Fruit fly (Drosophila melanogaster): Measurements from ENCODE around the gene Msp300.
A peak's percentile ranks its signal among the peaks of the same experiment; 100 is the strongest.

Msp300 gene

DNA sequence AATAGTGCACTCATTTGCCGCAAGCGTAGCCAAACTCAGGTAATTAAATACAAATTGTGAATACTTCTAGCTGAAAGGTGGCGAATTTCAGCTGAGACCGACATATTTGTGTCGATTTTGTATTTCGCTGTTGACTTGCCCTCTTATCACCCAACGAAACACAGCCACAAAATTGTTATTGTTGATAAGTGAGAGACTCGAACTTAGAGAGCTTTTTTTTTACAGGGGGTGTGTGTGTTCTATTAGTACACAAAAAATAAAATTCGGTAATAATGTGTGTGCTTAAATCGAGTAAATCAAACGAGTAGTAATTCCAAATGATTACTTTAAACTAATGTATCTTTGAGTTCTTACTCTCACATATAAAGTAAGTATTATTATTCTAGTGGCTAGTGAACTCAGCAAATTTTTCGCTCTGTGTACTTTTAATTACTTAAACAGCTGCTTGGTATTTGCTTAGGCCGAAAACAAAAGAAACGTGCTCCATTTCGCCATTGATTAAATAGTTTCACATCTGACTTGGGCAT lies 39.7 kb upstream of the Msp300 start (continued):
- TF ChIP-seq Atf3 (GFP tag; optimal IDR thresholded peaks at IDR 0.05) (no peak), ssp (GFP tag; IDR thresholded peaks at IDR 0.05) (peak; percentile 36; the same call in 1 of the 2 replicates), wek (GFP tag; optimal IDR thresholded peaks at IDR 0.05) (peak; percentile 37), Sin3A (optimal IDR thresholded peaks at IDR 0.05) (no peak), Camta (GFP tag; optimal IDR thresholded peaks at IDR 0.05) (peak; percentile 80), mam (GFP tag; optimal IDR thresholded peaks at IDR 0.05) (peak; percentile 88), CG31365 (tag; optimal IDR thresholded peaks at IDR 0.05) (peak; percentile 15), CG1792 (GFP tag; optimal IDR thresholded peaks at IDR 0.05) (peak; percentile 56), toy (GFP tag; IDR thresholded peaks at IDR 0.05) (no peak), CG17568 (GFP tag; optimal IDR thresholded peaks at IDR 0.05) (peak; percentile 7), sd (tag; optimal IDR thresholded peaks at IDR 0.05) (peak; percentile 56), hth (optimal IDR thresholded peaks at IDR 0.05) (no peak), CG15601 (tag; optimal IDR thresholded peaks at IDR 0.05) (peak; percentile 45), CG10959 (GFP tag; IDR thresholded peaks at IDR 0.05) (no peak), jigr1 (GFP tag; IDR thresholded peaks at IDR 0.05) (no peak), h (optimal IDR thresholded peaks at IDR 0.05) (no peak), org-1 (GFP tag; optimal IDR thresholded peaks at IDR 0.05) (peak; percentile 74), da (GFP tag; optimal IDR thresholded peaks at IDR 0.05) (peak; percentile 51), CG14667 (GFP tag; IDR thresholded peaks at IDR 0.05) (no peak), CG12942 (GFP tag; optimal IDR thresholded peaks at IDR 0.05) (peak; percentile 33), CG18599 (GFP tag; optimal IDR thresholded peaks at IDR 0.05) (peak; percentile 88), trh (GFP tag; optimal IDR thresholded peaks at IDR 0.05) (no peak), Xbp1 (GFP tag; optimal IDR thresholded peaks at IDR 0.05) (peak; percentile 36), MTF-1 (GFP tag; optimal IDR thresholded peaks at IDR 0.05; ENCODE audit: borderline replicate concordance) (peak; percentile 21), Nf-YC (tag; optimal IDR thresholded peaks at IDR 0.05) (peak; percentile 28), CG11247 (GFP tag; IDR thresholded peaks at IDR 0.05) (peak; percentile 69), Opbp (GFP tag; IDR thresholded peaks at IDR 0.05; ENCODE audit: partially characterized antibody) (no peak), klu (GFP tag; IDR thresholded peaks at IDR 0.05) (peak; percentile 54), Rfx (GFP tag; IDR thresholded peaks at IDR 0.05) (peak; percentile 82), CG13123 (GFP tag; optimal IDR thresholded peaks at IDR 0.05) (peak; percentile 43), dan (GFP tag; IDR thresholded peaks at IDR 0.05) (no peak), kni (GFP tag; optimal IDR thresholded peaks at IDR 0.05) (peak; percentile 0), CG2129 (GFP tag; IDR thresholded peaks at IDR 0.05; ENCODE audit: partially characterized antibody) (no peak), hkb (optimal IDR thresholded peaks at IDR 0.05) (no peak), hkb (GFP tag; IDR thresholded peaks at IDR 0.05) (peak; percentile 74), CG7372 (GFP tag; IDR thresholded peaks at IDR 0.05) (no peak; the same call in 1 of the 2 replicates), chif (GFP tag; optimal IDR thresholded peaks at IDR 0.05) (peak; percentile 22 to 71), Hr51 (GFP tag; optimal IDR thresholded peaks at IDR 0.05) (peak in 1 of 2 experiments; percentile 63), CG4617 (GFP tag; optimal IDR thresholded peaks at IDR 0.05; ENCODE audit: borderline replicate concordance) (no peak), CG42726 (GFP tag; IDR thresholded peaks at IDR 0.05; ENCODE audit: partially characterized antibody) (no peak), CG10321 (GFP tag; IDR thresholded peaks at IDR 0.05) (peak; percentile 22; the same call in 1 of the 2 replicates), Ptx1 (GFP tag; IDR thresholded peaks at IDR 0.05) (peak; percentile 73), sob (GFP tag; IDR thresholded peaks at IDR 0.05) (peak; percentile 75), zen2 (GFP tag; IDR thresholded peaks at IDR 0.05; ENCODE audit: partially characterized antibody) (no peak), Med (GFP tag) (peak; percentile 93), PHDP (tag; optimal IDR thresholded peaks at IDR 0.05) (peak; percentile 73), tll (GFP tag; optimal IDR thresholded peaks at IDR 0.05) (no peak), CG6272 (GFP tag; IDR thresholded peaks at IDR 0.05) (no peak), tna (GFP tag; IDR thresholded peaks at IDR 0.05; ENCODE audit: partially characterized antibody) (no peak), CG11504 (tag; optimal IDR thresholded peaks at IDR 0.05) (peak; percentile 71), sqz (GFP tag; optimal IDR thresholded peaks at IDR 0.05) (peak; percentile 21)

All from whole organism, embryonic.